1 fruit fly cellular context compared by ENCODE assay signal in genomic region chr3L:21216697-21217291, dm6.
TF ChIP-seq lines count a peak whose summit lies in the region.

Trmt112 (minus strand) TSS chr3L:21216839.
Ilk (plus strand) TSS chr3L:21216901.

TF ChIP-seq in whole organism, embryonic, 481 proteins besides CTCF, POLR2A, EP300 and RAD21 (continued from another document):
- TF ChIP-seq Opbp (GFP tag; IDR thresholded peaks at IDR 0.05; lab: Robert Waterston, UW; ENCODE audit: partially characterized antibody) (peak; percentile 92), esg (GFP tag; conservative IDR thresholded peaks at IDR 0.05; lab: Robert Waterston, UW) (no peak), CG17186 (GFP tag; optimal IDR thresholded peaks at IDR 0.05; lab: Kevin White, UChicago) (peak; percentile 46), maf-S (GFP tag; optimal IDR thresholded peaks at IDR 0.05; lab: Kevin White, UChicago) (no peak), fu2 (GFP tag; optimal IDR thresholded peaks at IDR 0.05; lab: Kevin White, UChicago) (no peak), bbx (GFP tag; IDR thresholded peaks at IDR 0.05; lab: Robert Waterston, UW; ENCODE audit: partially characterized antibody) (peak; percentile 83), Ets97D (GFP tag; optimal IDR thresholded peaks at IDR 0.05; lab: Kevin White, UChicago) (peak; percentile 83), Optix (GFP tag; IDR thresholded peaks at IDR 0.05; lab: Robert Waterston, UW) (no peak), B-H1 (GFP tag; IDR thresholded peaks at IDR 0.05; lab: Robert Waterston, UW) (no peak), pita (GFP tag; optimal IDR thresholded peaks at IDR 0.05; lab: Kevin White, UChicago) (no peak), repo (GFP tag; optimal IDR thresholded peaks at IDR 0.05; lab: Kevin White, UChicago) (no peak), chinmo (GFP tag; IDR thresholded peaks at IDR 0.05; lab: Robert Waterston, UW; ENCODE audit: partially characterized antibody) (peak; percentile 90; the same call in 3 of the 4 replicates), sens (GFP tag; lab: Kevin White, UChicago) (no peak), CG1603 (tag; optimal IDR thresholded peaks at IDR 0.05; lab: Kevin White, UChicago) (peak; percentile 85), kah (GFP tag; optimal IDR thresholded peaks at IDR 0.05; lab: Kevin White, UChicago) (peak; percentile 2), CG10565 (GFP tag; optimal IDR thresholded peaks at IDR 0.05; lab: Kevin White, UChicago) (no peak), cad (GFP tag; optimal IDR thresholded peaks at IDR 0.05; lab: Kevin White, UChicago) (no peak), CG11085 (GFP tag; IDR thresholded peaks at IDR 0.05; lab: Robert Waterston, UW) (no peak), twi (tag; optimal IDR thresholded peaks at IDR 0.05; lab: Kevin White, UChicago) (no peak), bigmax (GFP tag; optimal IDR thresholded peaks at IDR 0.05; lab: Kevin White, UChicago) (no peak), zen2 (GFP tag; IDR thresholded peaks at IDR 0.05; lab: Robert Waterston, UW; ENCODE audit: partially characterized antibody) (peak; percentile 62), ranshi (GFP tag; IDR thresholded peaks at IDR 0.05; lab: Robert Waterston, UW) (no peak), H2.0 (GFP tag; IDR thresholded peaks at IDR 0.05; lab: Robert Waterston, UW) (no peak), gcm2 (GFP tag; optimal IDR thresholded peaks at IDR 0.05; lab: Kevin White, UChicago) (no peak), crp (GFP tag; optimal IDR thresholded peaks at IDR 0.05; lab: Kevin White, UChicago) (peak in 1 of 2 experiments; percentile 66), jumu (GFP tag; optimal IDR thresholded peaks at IDR 0.05; lab: Kevin White, UChicago) (no peak), unc-4 (GFP tag; IDR thresholded peaks at IDR 0.05; lab: Robert Waterston, UW; ENCODE audit: partially characterized antibody) (peak; percentile 78), CG17385 (GFP tag; optimal IDR thresholded peaks at IDR 0.05; lab: Kevin White, UChicago) (peak; percentile 98), Neu2 (GFP tag; optimal IDR thresholded peaks at IDR 0.05; lab: Kevin White, UChicago; ENCODE audit: borderline replicate concordance) (no peak), run (tag; optimal IDR thresholded peaks at IDR 0.05; lab: Kevin White, UChicago) (no peak), CG2678 (tag; optimal IDR thresholded peaks at IDR 0.05; lab: Kevin White, UChicago) (no peak), Scr (GFP tag; IDR thresholded peaks at IDR 0.05; lab: Robert Waterston, UW; ENCODE audit: partially characterized antibody) (peak; percentile 78), CG16813 (GFP tag; IDR thresholded peaks at IDR 0.05; lab: Robert Waterston, UW; ENCODE audit: partially characterized antibody) (peak; percentile 84), dysf (GFP tag; IDR thresholded peaks at IDR 0.05; lab: Robert Waterston, UW) (no peak), CG3995 (GFP tag; optimal IDR thresholded peaks at IDR 0.05; lab: Kevin White, UChicago) (peak; percentile 6), NFAT (GFP tag; IDR thresholded peaks at IDR 0.05; lab: Robert Waterston, UW) (no peak), sima (GFP tag; optimal IDR thresholded peaks at IDR 0.05; lab: Kevin White, UChicago) (no peak), HLHmδ (GFP tag; optimal IDR thresholded peaks at IDR 0.05; lab: Kevin White, UChicago) (peak; percentile 13), lmd (GFP tag; IDR thresholded peaks at IDR 0.05; lab: Robert Waterston, UW) (no peak), ci (GFP tag; IDR thresholded peaks at IDR 0.05; lab: Robert Waterston, UW) (no peak), shn (GFP tag; optimal IDR thresholded peaks at IDR 0.05; lab: Kevin White, UChicago) (peak; percentile 9), CG4854 (GFP tag; optimal IDR thresholded peaks at IDR 0.05; lab: Kevin White, UChicago) (peak; percentile 98), CG7987 (GFP tag; optimal IDR thresholded peaks at IDR 0.05; lab: Kevin White, UChicago) (peak; percentile 44), Chrac-16 (GFP tag; optimal IDR thresholded peaks at IDR 0.05; lab: Kevin White, UChicago) (no peak), zf30C (GFP tag; optimal IDR thresholded peaks at IDR 0.05; lab: Kevin White, UChicago) (peak; percentile 10), pzg (GFP tag; optimal IDR thresholded peaks at IDR 0.05; lab: Kevin White, UChicago) (peak; percentile 97), Elba2 (GFP tag; optimal IDR thresholded peaks at IDR 0.05; lab: Kevin White, UChicago) (peak; percentile 55), vnd (GFP tag; IDR thresholded peaks at IDR 0.05; lab: Robert Waterston, UW; ENCODE audit: partially characterized antibody) (peak; percentile 84), Lhr (GFP tag; optimal IDR thresholded peaks at IDR 0.05; lab: Kevin White, UChicago) (peak; percentile 46), MBD-R2 (GFP tag; IDR thresholded peaks at IDR 0.05; lab: Robert Waterston, UW) (peak; percentile 96), CG9932 (GFP tag; IDR thresholded peaks at IDR 0.05; lab: Robert Waterston, UW) (peak; percentile 9; the same call in 1 of the 2 replicates), p53 (GFP tag; optimal IDR thresholded peaks at IDR 0.05; lab: Kevin White, UChicago) (peak; percentile 15), exex (tag; optimal IDR thresholded peaks at IDR 0.05; lab: Kevin White, UChicago) (peak; percentile 14), stwl (tag; optimal IDR thresholded peaks at IDR 0.05; lab: Kevin White, UChicago) (peak; percentile 90), bowl (GFP tag; IDR thresholded peaks at IDR 0.05; lab: Robert Waterston, UW) (no peak), mirr (GFP tag; optimal IDR thresholded peaks at IDR 0.05; lab: Kevin White, UChicago) (peak; percentile 10), CG34224 (GFP tag; IDR thresholded peaks at IDR 0.05; lab: Robert Waterston, UW; ENCODE audit: partially characterized antibody) (peak; percentile 77), nom (GFP tag; optimal IDR thresholded peaks at IDR 0.05; lab: Kevin White, UChicago) (no peak), CG15269 (tag; optimal IDR thresholded peaks at IDR 0.05; lab: Kevin White, UChicago) (no peak), CG4617 (GFP tag; optimal IDR thresholded peaks at IDR 0.05; lab: Kevin White, UChicago; ENCODE audit: borderline replicate concordance) (peak; percentile 99), ham (GFP tag; IDR thresholded peaks at IDR 0.05; lab: Robert Waterston, UW) (no peak), CG15073 (GFP tag; optimal IDR thresholded peaks at IDR 0.05; lab: Kevin White, UChicago) (no peak), knrl (GFP tag; IDR thresholded peaks at IDR 0.05; lab: Robert Waterston, UW; ENCODE audit: partially characterized antibody) (peak; percentile 86), CG12299 (tag; optimal IDR thresholded peaks at IDR 0.05; lab: Kevin White, UChicago) (no peak), CkIIα-i1 (GFP tag; IDR thresholded peaks at IDR 0.05; lab: Robert Waterston, UW) (no peak)
TF ChIP-seq in whole organism, embryonic: peak in this region for 110.
